Worm (Caenorhabditis elegans): ENCODE measurements around the gene pes-8.

pes-8 gene

ce11 chrX:9242123-9242522 is 9.5 kb upstream of the pes-8 start, which contains the start of gene lgc-4:
lgc-4 (minus strand) TSS chrX:9242223.
- TF ChIP-seq T23F11.4 (GFP tag; optimal IDR thresholded peaks at IDR 0.05) = no peak
- no peak for TF ChIP-seq ceh-30 (tag; optimal IDR thresholded peaks at IDR 0.05)
- no peak for TF ChIP-seq che-1 (tag; optimal IDR thresholded peaks at IDR 0.05)
- no peak for TF ChIP-seq pat-9 (tag; optimal IDR thresholded peaks at IDR 0.05)
- no peak for TF ChIP-seq ceh-31 (tag; optimal IDR thresholded peaks at IDR 0.05)
- no peak for TF ChIP-seq fax-1 (tag; optimal IDR thresholded peaks at IDR 0.05)
- TF ChIP-seq F13H6.1 (tag; optimal IDR thresholded peaks at IDR 0.05) = no peak
- TF ChIP-seq K09A11.1 (tag; optimal IDR thresholded peaks at IDR 0.05; ENCODE audit: insufficient read depth) = no peak
- TF ChIP-seq ceh-24 (tag; optimal IDR thresholded peaks at IDR 0.05) = no peak
- no peak for TF ChIP-seq pha-2 (tag; optimal IDR thresholded peaks at IDR 0.05)
- TF ChIP-seq hlh-30 (tag; optimal IDR thresholded peaks at IDR 0.05; ENCODE audit: insufficient read depth) = no peak
- no peak for TF ChIP-seq sdc-2 (tag; optimal IDR thresholded peaks at IDR 0.05)
- no peak for TF ChIP-seq pqm-1 (tag; optimal IDR thresholded peaks at IDR 0.05)
- TF ChIP-seq unc-86 (tag; optimal IDR thresholded peaks at IDR 0.05) = no peak
- no peak for TF ChIP-seq ttx-3 (tag; optimal IDR thresholded peaks at IDR 0.05)
- no peak for TF ChIP-seq madf-2 (tag; optimal IDR thresholded peaks at IDR 0.05)
- TF ChIP-seq ceh-2 (tag; optimal IDR thresholded peaks at IDR 0.05) = no peak
- no peak for TF ChIP-seq lim-6 (tag; optimal IDR thresholded peaks at IDR 0.05)
- no peak for TF ChIP-seq unc-42 (tag; optimal IDR thresholded peaks at IDR 0.05)
- TF ChIP-seq unc-3 (GFP tag; conservative IDR thresholded peaks at IDR 0.05) = no peak
- TF ChIP-seq unc-3 (tag; optimal IDR thresholded peaks at IDR 0.05) = no peak

DNA sequence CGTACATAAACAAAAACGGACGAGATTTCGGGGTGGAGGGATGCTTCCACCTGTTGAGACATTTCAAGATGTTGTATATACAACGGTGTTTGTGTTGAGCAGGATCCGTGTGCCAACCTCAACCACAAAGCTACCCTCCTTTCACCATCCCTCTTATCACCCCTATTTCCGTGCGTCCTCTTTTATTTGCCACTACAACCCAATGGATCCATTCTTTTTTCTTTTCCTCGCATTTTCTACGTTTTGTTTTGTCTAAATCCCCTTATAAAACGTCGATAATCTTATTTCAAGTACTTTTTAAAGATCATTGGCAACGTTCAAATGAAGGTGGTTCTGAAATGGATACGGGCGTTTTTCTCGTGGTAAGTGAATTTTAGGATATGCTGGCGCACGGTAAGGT is 8.3 kb upstream of the pes-8 start, which contains the start of gene gpa-12:
Gene gpa-12, plus strand, starts transcription at position 301 of the 400 bp plus-strand sequence.
- no peak for TF ChIP-seq pag-3 (tag; optimal IDR thresholded peaks at IDR 0.05; ENCODE audit: borderline replicate concordance)
- no peak for TF ChIP-seq lim-6 (tag; optimal IDR thresholded peaks at IDR 0.05)
- no peak for TF ChIP-seq ceh-31 (tag; optimal IDR thresholded peaks at IDR 0.05)
- no peak for TF ChIP-seq ceh-6 (GFP tag; optimal IDR thresholded peaks at IDR 0.05)
- no peak for TF ChIP-seq tbx-7 (tag; optimal IDR thresholded peaks at IDR 0.05)
- no peak for TF ChIP-seq hlh-13 (GFP tag; optimal IDR thresholded peaks at IDR 0.05)
- no peak for TF ChIP-seq sdc-2 (tag; optimal IDR thresholded peaks at IDR 0.05)
- no peak for TF ChIP-seq nhr-232 (tag; optimal IDR thresholded peaks at IDR 0.05)
- TF ChIP-seq fkh-6 (tag; optimal IDR thresholded peaks at IDR 0.05) = no peak
- no peak for TF ChIP-seq tbx-2 (tag; optimal IDR thresholded peaks at IDR 0.05)
- TF ChIP-seq hlh-30 (tag; optimal IDR thresholded peaks at IDR 0.05; ENCODE audit: insufficient read depth) = no peak
- TF ChIP-seq unc-3 (GFP tag; conservative IDR thresholded peaks at IDR 0.05) = no peak
- TF ChIP-seq unc-3 (tag; optimal IDR thresholded peaks at IDR 0.05) = no peak
- no peak for TF ChIP-seq ceh-19 (GFP tag; optimal IDR thresholded peaks at IDR 0.05)
- TF ChIP-seq ama-1 (optimal IDR thresholded peaks at IDR 0.05) = no peak
- no peak for TF ChIP-seq npax-4 (tag; optimal IDR thresholded peaks at IDR 0.05)
- no peak for TF ChIP-seq pqm-1 (tag; optimal IDR thresholded peaks at IDR 0.05)
- no peak for TF ChIP-seq pat-9 (tag; optimal IDR thresholded peaks at IDR 0.05)
- no peak for TF ChIP-seq ceh-48 (tag; optimal IDR thresholded peaks at IDR 0.05)
- no peak for TF ChIP-seq sox-2 (GFP tag; IDR thresholded peaks at IDR 0.05)
- TF ChIP-seq rnt-1 (tag; optimal IDR thresholded peaks at IDR 0.05) = no peak

ce11 chrX:9246625-9247024 is 5.0 kb upstream of the pes-8 start:
- no peak for TF ChIP-seq nfya-1 (tag; optimal IDR thresholded peaks at IDR 0.05)
- no peak for TF ChIP-seq hlh-13 (GFP tag; optimal IDR thresholded peaks at IDR 0.05)
- no peak for TF ChIP-seq lin-11 (tag; optimal IDR thresholded peaks at IDR 0.05)
- no peak for TF ChIP-seq eyg-1 (tag; optimal IDR thresholded peaks at IDR 0.05)
- no peak for TF ChIP-seq ref-2 (tag; optimal IDR thresholded peaks at IDR 0.05)
- TF ChIP-seq hlh-6 (tag; optimal IDR thresholded peaks at IDR 0.05) = no peak
